Worm (Caenorhabditis elegans): ENCODE data around the gene srlf-18.

Gene srlf-18

ce11 chrIV:11110995-11111619 lies 9.8 kb upstream of the srlf-18 start, which contains the start of gene rps-5 (continued):
- TF ChIP-seq aly-2 (tag; optimal IDR thresholded peaks at IDR 0.05) (no peak), sma-3 (GFP tag; optimal IDR thresholded peaks at IDR 0.05) (peak; percentile 22), nhr-6 (tag; optimal IDR thresholded peaks at IDR 0.05) (no peak)

ce11 chrIV:11109771-11110170 lies 8.5 kb upstream of the srlf-18 start, which contains the start of gene pigk-1:
Gene pigk-1, minus strand, starts transcription at chrIV:11110018.
- no peak for TF ChIP-seq snpc-4 (tag; optimal IDR thresholded peaks at IDR 0.05)
- no peak for TF ChIP-seq nhr-23 (tag; optimal IDR thresholded peaks at IDR 0.05)
- no peak for TF ChIP-seq lin-13 (GFP tag; optimal IDR thresholded peaks at IDR 0.05)
- no peak for TF ChIP-seq F13H6.1 (tag; optimal IDR thresholded peaks at IDR 0.05)
- no peak for TF ChIP-seq sem-4 (tag; optimal IDR thresholded peaks at IDR 0.05)
- no peak for TF ChIP-seq fos-1 (tag; optimal IDR thresholded peaks at IDR 0.05)
- no peak for TF ChIP-seq crh-2 (tag; optimal IDR thresholded peaks at IDR 0.05)
- TF ChIP-seq lsy-2 (tag; optimal IDR thresholded peaks at IDR 0.05): peak in 1 of 2 experiments; percentile 7

ce11 chrIV:11105724-11106123 lies 4.4 kb upstream of the srlf-18 start, which contains the start of gene srlf-24:
Gene srlf-24, minus strand, starts transcription at chrIV:11105824.
- TF ChIP-seq nhr-129 (tag; optimal IDR thresholded peaks at IDR 0.05): no peak
- TF ChIP-seq snpc-4 (tag; optimal IDR thresholded peaks at IDR 0.05): no peak
- TF ChIP-seq nhr-10 (tag; optimal IDR thresholded peaks at IDR 0.05): no peak
- TF ChIP-seq nhr-12 (tag; optimal IDR thresholded peaks at IDR 0.05): no peak
- TF ChIP-seq nhr-23 (tag; optimal IDR thresholded peaks at IDR 0.05): no peak

ce11 chrIV:11103501-11103900 lies 2.2 kb upstream of the srlf-18 start:
- TF ChIP-seq lin-39 (tag; optimal IDR thresholded peaks at IDR 0.05): no peak
- TF ChIP-seq elt-1 (tag; optimal IDR thresholded peaks at IDR 0.05): no peak
- no peak for TF ChIP-seq nhr-21 (tag; optimal IDR thresholded peaks at IDR 0.05)
- no peak for TF ChIP-seq unc-62 (GFP tag; optimal IDR thresholded peaks at IDR 0.05)
- TF ChIP-seq nhr-237 (tag; optimal IDR thresholded peaks at IDR 0.05): no peak

ce11 chrIV:11102608-11103007 lies 1.3 kb upstream of the srlf-18 start, which contains the start of gene srlf-17:
Gene srlf-17, minus strand, starts transcription at chrIV:11102708.
- TF ChIP-seq lsy-2 (tag; optimal IDR thresholded peaks at IDR 0.05) (no peak), mbf-1 (tag; optimal IDR thresholded peaks at IDR 0.05) (no peak), nhr-10 (tag; optimal IDR thresholded peaks at IDR 0.05) (no peak), nhr-21 (tag; optimal IDR thresholded peaks at IDR 0.05) (no peak), mdl-1 (tag; optimal IDR thresholded peaks at IDR 0.05) (no peak), unc-55 (GFP tag; optimal IDR thresholded peaks at IDR 0.05) (no peak), unc-62 (GFP tag; optimal IDR thresholded peaks at IDR 0.05) (no peak), snpc-4 (tag; optimal IDR thresholded peaks at IDR 0.05) (no peak), ztf-11 (tag; optimal IDR thresholded peaks at IDR 0.05) (no peak), peb-1 (tag; optimal IDR thresholded peaks at IDR 0.05) (no peak)

ce11 chrIV:11100271-11100670 lies 1.0 kb downstream of the srlf-18 start, which contains the start of gene str-3:
Gene str-3, minus strand, starts transcription at chrIV:11100371.
- TF ChIP-seq ama-1 (optimal IDR thresholded peaks at IDR 0.05) (no peak), fos-1 (tag; optimal IDR thresholded peaks at IDR 0.05) (no peak), R02D3.7 (tag; optimal IDR thresholded peaks at IDR 0.05) (no peak)

ce11 chrIV:11097795-11098194 lies 3.5 kb downstream of the srlf-18 start, which contains the start of gene M7.12:
Gene M7.12, minus strand, starts transcription at chrIV:11097982.
- TF ChIP-seq R02D3.7 (tag; optimal IDR thresholded peaks at IDR 0.05) (no peak), lsy-2 (tag; optimal IDR thresholded peaks at IDR 0.05) (peak in 1 of 2 experiments; percentile 23), ztf-1 (GFP tag; conservative IDR thresholded peaks at IDR 0.05) (no peak), unc-55 (GFP tag; optimal IDR thresholded peaks at IDR 0.05) (no peak), nhr-129 (tag; optimal IDR thresholded peaks at IDR 0.05) (peak; percentile 17), sma-9 (GFP tag; optimal IDR thresholded peaks at IDR 0.05) (peak; percentile 28), sma-9 (tag; optimal IDR thresholded peaks at IDR 0.05) (no peak), mab-5 (tag; optimal IDR thresholded peaks at IDR 0.05) (no peak), zag-1 (tag; optimal IDR thresholded peaks at IDR 0.05) (peak; percentile 10), blmp-1 (tag; optimal IDR thresholded peaks at IDR 0.05; ENCODE audit: insufficient read depth) (no peak), F13H6.1 (tag; optimal IDR thresholded peaks at IDR 0.05) (no peak)

Measured in whole organism, L2 larva.